Worm (Caenorhabditis elegans): ENCODE measurements around the gene hcp-3.

Gene hcp-3

DNA sequence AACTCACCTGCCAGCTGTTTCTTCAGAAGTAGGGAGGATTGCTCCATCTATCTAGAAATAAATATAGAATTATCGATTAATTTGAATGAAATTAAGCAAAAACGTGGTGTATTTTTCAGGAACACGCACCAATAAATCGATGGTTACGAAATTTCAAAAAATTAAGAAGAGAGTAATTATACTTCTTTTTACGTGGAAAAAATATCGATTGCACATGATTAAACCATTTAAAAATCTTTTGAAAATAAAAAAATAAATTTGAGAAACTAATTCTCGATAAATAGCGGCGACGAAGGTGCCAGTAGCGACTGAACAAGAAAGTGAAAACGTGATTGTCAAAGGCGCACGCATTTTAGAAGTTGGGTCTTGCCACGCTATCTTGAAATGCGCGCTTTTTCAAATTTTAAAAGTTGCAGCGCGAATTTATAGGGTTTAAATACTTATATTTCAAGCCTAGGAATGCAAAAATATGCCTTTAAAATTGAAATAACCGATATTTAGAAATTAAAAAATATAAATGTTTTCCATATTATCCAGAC is 14.9 kb upstream of the hcp-3 start, which contains the start of gene ubc-7 (continued):
- peak; percentile 62 for TF ChIP-seq nhr-43 (tag; optimal IDR thresholded peaks at IDR 0.05; ENCODE audit: poor library complexity, severe bottlenecking)
- TF ChIP-seq elt-2 (tag; optimal IDR thresholded peaks at IDR 0.05): peak; percentile 47
- peak; percentile 95 for TF ChIP-seq egl-5 (tag; optimal IDR thresholded peaks at IDR 0.05)
- TF ChIP-seq mdl-1 (tag; optimal IDR thresholded peaks at IDR 0.05): peak; percentile 51
- peak; percentile 53 for TF ChIP-seq skn-1 (tag; optimal IDR thresholded peaks at IDR 0.05)
- TF ChIP-seq nhr-12 (tag; optimal IDR thresholded peaks at IDR 0.05): no peak
- TF ChIP-seq unc-39 (tag; optimal IDR thresholded peaks at IDR 0.05): no peak
- TF ChIP-seq elt-3 (tag; optimal IDR thresholded peaks at IDR 0.05): no peak
- TF ChIP-seq fos-1 (tag; optimal IDR thresholded peaks at IDR 0.05): no peak
- TF ChIP-seq tbx-2 (tag; optimal IDR thresholded peaks at IDR 0.05): peak; percentile 5
- no peak for TF ChIP-seq mml-1 (tag; optimal IDR thresholded peaks at IDR 0.05)
- peak; percentile 95 for TF ChIP-seq pha-4 (tag; optimal IDR thresholded peaks at IDR 0.05)
- no peak for TF ChIP-seq daf-12 (tag; optimal IDR thresholded peaks at IDR 0.05)

DNA sequence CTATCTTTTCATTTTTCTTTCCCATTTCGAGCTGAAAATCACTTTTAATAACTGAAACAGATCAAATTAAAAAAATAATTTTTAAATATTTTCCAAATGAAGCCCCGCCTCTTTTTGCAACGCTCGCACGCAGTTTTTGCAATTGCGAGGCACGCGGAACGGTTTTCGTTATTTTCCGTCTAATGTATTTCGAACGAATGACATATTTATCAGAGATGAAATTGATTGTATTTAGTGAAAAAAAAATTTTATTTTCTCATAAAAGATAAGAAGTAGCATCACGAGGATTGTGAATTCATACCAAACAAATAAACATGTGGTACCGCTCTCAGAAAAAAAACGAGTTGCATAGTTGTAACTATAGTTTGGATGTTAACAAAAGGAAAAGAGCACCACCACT is 13.6 kb upstream of the hcp-3 start, which contains the start of gene rpac-19:
TSS of gene rpac-19 (minus strand) at position 31 of the 400 bp plus-strand sequence.
- peak; percentile 66 for TF ChIP-seq nfya-1 (tag; optimal IDR thresholded peaks at IDR 0.05; ENCODE audit: insufficient read depth)
- TF ChIP-seq lin-15B (tag; optimal IDR thresholded peaks at IDR 0.05): peak; percentile 6
- TF ChIP-seq lsy-12 (tag; optimal IDR thresholded peaks at IDR 0.05): peak; percentile 80
- peak; percentile 37 for TF ChIP-seq nhr-25 (tag; optimal IDR thresholded peaks at IDR 0.05)
- TF ChIP-seq ceh-16 (tag; optimal IDR thresholded peaks at IDR 0.05): no peak
- TF ChIP-seq nhr-43 (tag; optimal IDR thresholded peaks at IDR 0.05; ENCODE audit: poor library complexity, severe bottlenecking): peak; percentile 77
- peak; percentile 33 for TF ChIP-seq skn-1 (tag; optimal IDR thresholded peaks at IDR 0.05)
- TF ChIP-seq R02D3.7 (tag; optimal IDR thresholded peaks at IDR 0.05): no peak
- TF ChIP-seq snpc-4 (tag; optimal IDR thresholded peaks at IDR 0.05): peak; percentile 53
- peak; percentile 29 for TF ChIP-seq tbx-2 (tag; optimal IDR thresholded peaks at IDR 0.05)
- peak; percentile 72 for TF ChIP-seq nhr-23 (tag; optimal IDR thresholded peaks at IDR 0.05)
- peak; percentile 56 for TF ChIP-seq egl-5 (tag; optimal IDR thresholded peaks at IDR 0.05)
- peak; percentile 80 for TF ChIP-seq elt-2 (tag; optimal IDR thresholded peaks at IDR 0.05)
- no peak for TF ChIP-seq ceh-82 (tag; optimal IDR thresholded peaks at IDR 0.05)
- peak; percentile 82 for TF ChIP-seq pha-4 (tag; optimal IDR thresholded peaks at IDR 0.05)
- no peak for TF ChIP-seq aly-2 (tag; optimal IDR thresholded peaks at IDR 0.05)
- TF ChIP-seq nhr-67 (tag; optimal IDR thresholded peaks at IDR 0.05): peak; percentile 25
- TF ChIP-seq hmg-11 (tag; optimal IDR thresholded peaks at IDR 0.05): peak; percentile 71
- peak; percentile 36 for TF ChIP-seq jun-1 (tag; optimal IDR thresholded peaks at IDR 0.05)
- TF ChIP-seq lin-39 (tag; optimal IDR thresholded peaks at IDR 0.05): peak; percentile 16
- TF ChIP-seq ceh-28 (tag; optimal IDR thresholded peaks at IDR 0.05): no peak
- TF ChIP-seq ama-1 (optimal IDR thresholded peaks at IDR 0.05): peak; percentile 93

- no peak for TF ChIP-seq ceh-82 (tag; optimal IDR thresholded peaks at IDR 0.05)
- no peak for TF ChIP-seq unc-39 (tag; optimal IDR thresholded peaks at IDR 0.05)
- TF ChIP-seq nhr-77 (tag; optimal IDR thresholded peaks at IDR 0.05): no peak
- TF ChIP-seq elt-1 (tag; optimal IDR thresholded peaks at IDR 0.05): no peak
- no peak for TF ChIP-seq eor-1 (tag; optimal IDR thresholded peaks at IDR 0.05)
- TF ChIP-seq nhr-25 (tag; optimal IDR thresholded peaks at IDR 0.05): no peak
- no peak for TF ChIP-seq nfya-1 (tag; optimal IDR thresholded peaks at IDR 0.05; ENCODE audit: insufficient read depth)
- TF ChIP-seq elt-2 (tag; optimal IDR thresholded peaks at IDR 0.05): no peak
- no peak for TF ChIP-seq fkh-2 (tag; optimal IDR thresholded peaks at IDR 0.05)
- no peak for TF ChIP-seq snpc-4 (tag; optimal IDR thresholded peaks at IDR 0.05)
- TF ChIP-seq egl-5 (tag; optimal IDR thresholded peaks at IDR 0.05): no peak
- TF ChIP-seq nhr-23 (tag; optimal IDR thresholded peaks at IDR 0.05): no peak
- TF ChIP-seq pqm-1 (tag; optimal IDR thresholded peaks at IDR 0.05): no peak
- no peak for TF ChIP-seq nhr-43 (tag; optimal IDR thresholded peaks at IDR 0.05; ENCODE audit: poor library complexity, severe bottlenecking)
- no peak for TF ChIP-seq ZK546.5 (tag; optimal IDR thresholded peaks at IDR 0.05)
- no peak for TF ChIP-seq ceh-16 (tag; optimal IDR thresholded peaks at IDR 0.05)
- no peak for TF ChIP-seq pha-4 (tag; optimal IDR thresholded peaks at IDR 0.05)
Observed at ce11 chrIII:9629054-9629453, 12.8 kb upstream of the hcp-3 start, which contains the start of gene tbg-1. tbg-1 (minus strand) TSS chrIII:9629154.

ce11 chrIII:9626602-9627001 is 10.3 kb upstream of the hcp-3 start:
- TF ChIP-seq elt-1 (tag; optimal IDR thresholded peaks at IDR 0.05): no peak
- TF ChIP-seq ztf-4 (tag; optimal IDR thresholded peaks at IDR 0.05): peak; percentile 43
- peak; percentile 13 for TF ChIP-seq lsy-12 (tag; optimal IDR thresholded peaks at IDR 0.05)
- peak; percentile 56 for TF ChIP-seq ama-1 (optimal IDR thresholded peaks at IDR 0.05)
- no peak for TF ChIP-seq nhr-67 (tag; optimal IDR thresholded peaks at IDR 0.05)
